Worm (Caenorhabditis elegans) whole organism, midembryonic: Measurements from ENCODE around the gene nas-32.

Source experiments
- T22C8.4 ChIP-seq: fragments of 200-800 bp; sonication (Bioruptor generic); IDR thresholded peaks from 2 replicates; pipeline ENCODE4 v1.3.6; 2022; ENCODE audit warnings: missing genetic modification characterization, missing compliant biosample characterization
- cog-1 ChIP-seq: sonication (generic microtip); optimal IDR thresholded peaks from 2 replicates; lab custom pipeline; 2016; ENCODE audit warnings: missing genetic modification characterization, missing compliant biosample characterization
- flt-1 ChIP-seq: fragments of 200-800 bp; sonication (Bioruptor generic); IDR thresholded peaks from 2 replicates; pipeline ENCODE4 v1.3.6; 2022; ENCODE audit warnings: missing genetic modification characterization, missing compliant biosample characterization
- med-1 ChIP-seq: sonication (generic microtip); optimal IDR thresholded peaks from 2 replicates; lab custom pipeline; 2017; ENCODE audit warnings: missing genetic modification characterization, mild to moderate bottlenecking, missing compliant biosample characterization, antibody characterized with exemption, missing genetic modification reagents; ENCODE audit not compliant: insufficient read depth
- ref-1 ChIP-seq: fragments of 200-800 bp; sonication (Bioruptor generic); conservative IDR thresholded peaks from 2 replicates; pipeline ENCODE4 v1.3.6; 2022; ENCODE audit warnings: missing genetic modification reagents, missing genetic modification characterization, missing compliant biosample characterization
- tab-1 ChIP-seq: fragments of 200-800 bp; sonication (Bioruptor generic); IDR thresholded peaks from 2 replicates; pipeline ENCODE4 v1.3.6; 2022; ENCODE audit warnings: missing genetic modification characterization, missing compliant biosample characterization
- ztf-23 ChIP-seq: fragments of 200-800 bp; sonication (Bioruptor generic); IDR thresholded peaks from 2 replicates; pipeline ENCODE4 v1.3.6; 2022; ENCODE audit warnings: missing genetic modification reagents, missing genetic modification characterization, missing compliant biosample characterization
- ztf-29 ChIP-seq: fragments of 200-800 bp; sonication (Bioruptor generic); IDR thresholded peaks from 2 replicates; pipeline ENCODE4 v1.3.6; 2022; ENCODE audit warnings: missing genetic modification reagents, missing genetic modification characterization, missing compliant biosample characterization

DNA sequence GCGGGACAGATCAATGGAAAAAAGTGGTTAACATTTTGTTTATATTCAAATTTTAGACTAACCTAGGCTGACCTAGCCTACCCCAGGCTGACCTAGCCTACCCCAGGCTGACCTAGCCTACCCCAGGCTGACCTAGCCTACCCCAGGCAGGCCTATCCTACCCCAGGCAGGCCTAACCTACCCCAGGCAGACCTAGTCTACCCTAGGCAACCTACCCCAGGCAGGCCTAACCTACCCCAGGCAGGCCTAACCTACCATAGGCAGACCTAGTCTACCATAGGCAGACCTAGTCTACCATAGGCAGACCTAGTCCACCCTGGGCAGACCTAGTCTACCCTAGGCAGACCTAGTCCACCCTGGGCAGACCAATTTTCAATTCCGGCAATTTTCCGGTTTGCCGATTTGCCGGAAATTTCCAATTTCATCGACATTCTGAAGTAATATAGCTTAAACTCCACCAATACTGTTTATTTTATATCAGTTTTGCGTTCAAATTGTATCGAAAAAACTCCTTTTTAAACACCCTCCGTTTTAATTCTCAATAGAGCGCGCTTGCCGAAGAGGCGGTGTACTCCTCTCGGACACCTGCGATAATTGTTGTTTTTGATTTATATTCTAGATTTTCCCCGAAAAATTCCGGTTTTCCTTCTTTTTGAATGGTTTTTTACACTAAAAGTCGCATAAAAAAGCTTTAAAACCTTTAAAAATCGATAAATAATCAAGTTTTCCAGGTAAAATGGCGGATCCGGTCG, 5.4 kb upstream of the nas-32 start, which contains the start of gene trm-2A:
- TF ChIP-seq cog-1 (tag; lab: Kevin White, UChicago) (no peak), T22C8.4 (GFP tag; lab: Robert Waterston, UW) (no peak), ztf-23 (0 out of 2 replicates have a peak, but pooled peaks have one; percentile 39), tab-1 (GFP tag; lab: Robert Waterston, UW) (no peak), ref-1 (GFP tag; lab: Robert Waterston, UW) (no peak), flt-1 (GFP tag; lab: Robert Waterston, UW) (no peak), ztf-29 (no peak), med-1 (no peak)
